Fruit fly (Drosophila melanogaster): ENCODE data around the gene CG44158.

DNA sequence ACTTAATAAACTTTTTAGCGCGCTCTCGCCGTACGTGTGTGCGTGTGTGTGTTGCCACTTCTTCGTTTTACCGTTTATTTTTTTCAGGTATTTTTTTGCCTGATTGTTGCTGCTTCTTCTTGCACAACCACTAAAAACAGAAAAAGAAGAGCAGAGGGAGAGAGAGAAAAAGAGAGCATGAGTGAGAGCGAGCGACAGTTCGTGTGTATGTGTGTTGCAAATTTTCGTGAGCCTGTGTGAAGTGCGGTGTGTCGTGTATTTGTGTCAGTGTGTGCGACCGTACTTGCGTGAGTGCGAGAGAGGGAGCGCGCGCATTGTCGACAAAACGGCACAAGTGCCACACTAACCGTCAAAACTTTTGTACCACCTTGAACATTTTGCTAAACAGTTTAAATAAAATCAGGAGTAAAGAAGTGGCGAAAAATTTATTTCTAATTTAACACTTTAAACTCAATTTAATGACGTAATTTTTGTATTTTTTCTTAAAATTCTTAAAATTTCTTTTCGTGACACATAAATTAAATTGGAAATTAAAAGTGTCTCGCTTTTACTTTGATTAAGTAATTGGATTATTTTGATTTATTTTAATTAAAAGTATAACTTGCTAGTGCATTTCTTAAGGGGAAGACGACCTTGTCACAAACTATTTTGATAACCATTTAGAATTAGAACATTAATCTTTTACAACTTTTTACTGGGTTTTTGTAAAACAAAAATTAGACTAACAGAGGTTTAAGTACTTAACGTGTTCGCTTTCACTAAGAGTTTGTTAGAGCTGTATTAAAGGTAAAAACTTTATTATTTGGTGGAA lies 11.4 kb upstream of the CG44158 start:
- no peak for TF ChIP-seq fd96Ca (GFP tag; IDR thresholded peaks at IDR 0.05)
- peak; percentile 90 for TF ChIP-seq Pif1A (GFP tag; optimal IDR thresholded peaks at IDR 0.05)
